Worm (Caenorhabditis elegans) whole organism, L3 larva: ENCODE results near the gene C37C3.18.

Experiments used
- R02D3.7 ChIP-seq: fragments of 150-350 bp; optimal IDR thresholded peaks from 2 replicates; lab custom pipeline; 2014; ENCODE audit warnings: missing biosample characterization, missing genetic modification characterization
- ZK546.5 ChIP-seq: sonication (generic microtip); optimal IDR thresholded peaks from 2 replicates; lab custom pipeline; 2017; ENCODE audit warnings: missing biosample characterization, missing genetic modification characterization
- ama-1 ChIP-seq: fragments of 150-350 bp; optimal IDR thresholded peaks from 2 replicates; lab custom pipeline; 2018
- ceh-16 ChIP-seq: sonication (generic microtip); optimal IDR thresholded peaks from 2 replicates; lab custom pipeline; 2017; ENCODE audit warnings: missing biosample characterization, missing genetic modification characterization
- ceh-28 ChIP-seq: fragments of 150-350 bp; optimal IDR thresholded peaks from 2 replicates; lab custom pipeline; 2014; ENCODE audit warnings: missing biosample characterization, missing genetic modification reagents, missing genetic modification characterization
- ceh-9 ChIP-seq: sonication (generic microtip); optimal IDR thresholded peaks from 2 replicates; lab custom pipeline; 2018; ENCODE audit warnings: missing biosample characterization, missing genetic modification characterization
- daf-12 ChIP-seq: fragments of 150-350 bp; optimal IDR thresholded peaks from 2 replicates; lab custom pipeline; 2014; ENCODE audit warnings: missing biosample characterization, missing genetic modification reagents, missing genetic modification characterization
- egl-27 ChIP-seq: sonication (generic microtip); optimal IDR thresholded peaks from 4 replicates; lab custom pipeline; 2017; ENCODE audit warnings: missing biosample characterization, missing genetic modification reagents, missing genetic modification characterization
- egl-5 ChIP-seq: fragments of 150-350 bp; optimal IDR thresholded peaks from 2 replicates; lab custom pipeline; 2017; ENCODE audit warnings: missing biosample characterization, missing genetic modification reagents, missing genetic modification characterization, inconsistent platforms
- elt-1 ChIP-seq: fragments of 150-350 bp; optimal IDR thresholded peaks from 2 replicates; lab custom pipeline; 2014; ENCODE audit warnings: missing biosample characterization, missing genetic modification characterization
- elt-2 ChIP-seq: sonication (generic microtip); optimal IDR thresholded peaks from 2 replicates; lab custom pipeline; 2016; ENCODE audit warnings: missing genetic modification reagents, mild to moderate bottlenecking, missing genetic modification characterization, missing compliant biosample characterization
- eor-1 ChIP-seq, 2 experiments: fragments of 150-350 bp; optimal IDR thresholded peaks; 2 replicates each; lab custom pipeline; 2014 to 2018; ENCODE audit warnings: missing biosample characterization in 2 of 2, missing genetic modification characterization in 2 of 2
- fkh-2 ChIP-seq: fragments of 150-350 bp; optimal IDR thresholded peaks from 2 replicates; lab custom pipeline; 2014; ENCODE audit warnings: missing biosample characterization, missing genetic modification reagents, missing genetic modification characterization
- hmg-11 ChIP-seq: sonication (generic microtip); optimal IDR thresholded peaks from 2 replicates; lab custom pipeline; 2016; ENCODE audit warnings: missing genetic modification characterization, missing compliant biosample characterization
- jun-1 ChIP-seq: fragments of 150-350 bp; optimal IDR thresholded peaks from 2 replicates; lab custom pipeline; 2014; ENCODE audit warnings: missing biosample characterization, missing genetic modification reagents, missing genetic modification characterization
- lin-15B ChIP-seq: fragments of 150-350 bp; optimal IDR thresholded peaks from 2 replicates; lab custom pipeline; 2014; ENCODE audit warnings: missing biosample characterization, missing genetic modification characterization
- lin-39 ChIP-seq: fragments of 150-350 bp; optimal IDR thresholded peaks from 2 replicates; lab custom pipeline; 2018; ENCODE audit warnings: missing biosample characterization, missing genetic modification reagents, missing genetic modification characterization
- lsy-12 ChIP-seq: sonication (generic microtip); optimal IDR thresholded peaks from 2 replicates; lab custom pipeline; 2016; ENCODE audit warnings: mild to moderate bottlenecking, missing genetic modification characterization, missing compliant biosample characterization
- mdl-1 ChIP-seq: fragments of 150-350 bp; optimal IDR thresholded peaks from 2 replicates; lab custom pipeline; 2014; ENCODE audit warnings: missing biosample characterization, missing genetic modification characterization
- mml-1 ChIP-seq: fragments of 150-350 bp; sonication (generic microtip); optimal IDR thresholded peaks from 3 replicates; lab custom pipeline; 2014; ENCODE audit warnings: missing biosample characterization, missing genetic modification characterization
- nfya-1 ChIP-seq: sonication (generic microtip); optimal IDR thresholded peaks from 2 replicates; lab custom pipeline; 2017; ENCODE audit warnings: missing genetic modification characterization, mild to moderate bottlenecking, missing compliant biosample characterization, antibody characterized with exemption, moderate library complexity; ENCODE audit not compliant: insufficient read depth
- nhr-11 ChIP-seq: fragments of 150-350 bp; optimal IDR thresholded peaks from 2 replicates; lab custom pipeline; 2014; ENCODE audit warnings: missing biosample characterization, missing genetic modification characterization
- nhr-12 ChIP-seq: fragments of 150-350 bp; optimal IDR thresholded peaks from 2 replicates; lab custom pipeline; 2014; ENCODE audit warnings: missing biosample characterization, missing genetic modification characterization
- nhr-23 ChIP-seq: fragments of 150-350 bp; optimal IDR thresholded peaks from 2 replicates; lab custom pipeline; 2014; ENCODE audit warnings: missing biosample characterization, missing genetic modification reagents, missing genetic modification characterization
- nhr-25 ChIP-seq: sonication (generic microtip); optimal IDR thresholded peaks from 2 replicates; lab custom pipeline; 2017; ENCODE audit warnings: missing biosample characterization, missing genetic modification characterization
- nhr-76 ChIP-seq: fragments of 150-350 bp; sonication (generic microtip); optimal IDR thresholded peaks from 5 replicates; lab custom pipeline; 2014; ENCODE audit warnings: missing biosample characterization, missing genetic modification characterization
- nhr-77 ChIP-seq: fragments of 150-350 bp; optimal IDR thresholded peaks from 2 replicates; lab custom pipeline; 2014; ENCODE audit warnings: missing biosample characterization, missing genetic modification characterization
- pha-4 ChIP-seq: fragments of 150-350 bp; optimal IDR thresholded peaks from 2 replicates; lab custom pipeline; 2014; ENCODE audit warnings: missing biosample characterization, missing genetic modification reagents, missing genetic modification characterization
- pqm-1 ChIP-seq: fragments of 150-350 bp; optimal IDR thresholded peaks from 2 replicates; lab custom pipeline; 2017; ENCODE audit warnings: missing biosample characterization, missing genetic modification characterization, inconsistent platforms
- sea-2 ChIP-seq: fragments of 150-350 bp; sonication (generic microtip); optimal IDR thresholded peaks from 4 replicates; lab custom pipeline; 2014; ENCODE audit warnings: missing biosample characterization, missing genetic modification reagents, missing genetic modification characterization
- skn-1 ChIP-seq: fragments of 150-350 bp; optimal IDR thresholded peaks from 2 replicates; lab custom pipeline; 2014; ENCODE audit warnings: missing biosample characterization, missing genetic modification characterization
- snpc-4 ChIP-seq: fragments of 150-350 bp; optimal IDR thresholded peaks from 2 replicates; lab custom pipeline; 2014; ENCODE audit warnings: missing biosample characterization, missing genetic modification characterization
- unc-39 ChIP-seq: sonication (generic microtip); optimal IDR thresholded peaks from 4 replicates; lab custom pipeline; 2017; ENCODE audit warnings: missing biosample characterization, missing genetic modification characterization
- zag-1 ChIP-seq: fragments of 150-350 bp; optimal IDR thresholded peaks from 2 replicates; lab custom pipeline; 2014; ENCODE audit warnings: missing biosample characterization, missing genetic modification characterization

C37C3.18 gene

DNA sequence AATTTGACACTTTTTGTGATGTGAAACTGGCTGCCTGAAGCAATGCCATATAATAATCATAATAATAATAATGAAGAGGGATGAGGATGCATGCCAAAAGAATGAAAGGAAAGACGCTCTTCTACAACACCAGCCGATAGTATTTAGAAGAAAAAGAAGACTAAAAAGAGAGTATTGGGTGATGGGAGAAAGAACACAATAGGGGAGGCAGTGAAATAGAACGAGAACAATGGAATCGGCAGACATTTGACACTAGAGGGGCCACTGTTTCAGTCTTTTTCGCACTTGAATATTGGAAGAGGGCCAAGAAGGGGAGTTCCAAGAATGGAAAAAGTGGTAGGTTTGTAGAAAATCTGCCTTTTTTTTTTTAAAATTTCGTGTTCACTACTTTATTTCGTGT, 7.6 kb upstream of the C37C3.18 start, which contains the start of gene memo-1:
memo-1 (minus strand) TSS at position 2 of the 400 bp plus-strand sequence.
- TF ChIP-seq R02D3.7 (tag; lab: Kevin White, UChicago) = no peak
- TF ChIP-seq egl-27 = no peak
- no peak for TF ChIP-seq lin-15B
- no peak for TF ChIP-seq nhr-12 (tag; lab: Kevin White, UChicago)
- no peak for TF ChIP-seq ZK546.5
- TF ChIP-seq mml-1 (tag; lab: Kevin White, UChicago) = no peak
- TF ChIP-seq, all 47 proteins: peak for 0

DNA sequence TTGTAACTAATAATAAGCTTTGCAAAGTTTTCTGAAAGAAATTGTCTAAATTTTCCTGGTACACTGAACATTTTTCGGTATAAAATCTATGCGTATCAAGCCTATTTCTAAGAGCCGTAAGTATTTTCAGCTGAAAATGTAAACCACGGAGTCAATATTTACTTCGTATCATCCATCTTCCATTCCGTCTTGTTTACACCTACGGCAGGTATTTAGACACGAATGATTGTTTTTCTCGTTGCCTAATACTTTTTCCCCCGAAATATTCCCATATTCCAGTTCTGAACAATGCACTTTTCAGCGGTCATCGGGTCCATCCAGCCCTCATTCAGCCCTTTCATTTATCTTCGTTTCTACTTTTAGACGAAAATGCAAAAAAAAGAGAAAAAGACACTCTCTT, 7.1 kb upstream of the C37C3.18 start:
- TF ChIP-seq fkh-2 (no peak), pha-4 (tag; lab: Kevin White, UChicago) (peak; percentile 88), lin-39 (tag; lab: Kevin White, UChicago) (peak; percentile 32), nhr-12 (tag; lab: Kevin White, UChicago) (no peak), mdl-1 (tag; lab: Kevin White, UChicago) (no peak), mml-1 (tag; lab: Kevin White, UChicago) (no peak)

DNA sequence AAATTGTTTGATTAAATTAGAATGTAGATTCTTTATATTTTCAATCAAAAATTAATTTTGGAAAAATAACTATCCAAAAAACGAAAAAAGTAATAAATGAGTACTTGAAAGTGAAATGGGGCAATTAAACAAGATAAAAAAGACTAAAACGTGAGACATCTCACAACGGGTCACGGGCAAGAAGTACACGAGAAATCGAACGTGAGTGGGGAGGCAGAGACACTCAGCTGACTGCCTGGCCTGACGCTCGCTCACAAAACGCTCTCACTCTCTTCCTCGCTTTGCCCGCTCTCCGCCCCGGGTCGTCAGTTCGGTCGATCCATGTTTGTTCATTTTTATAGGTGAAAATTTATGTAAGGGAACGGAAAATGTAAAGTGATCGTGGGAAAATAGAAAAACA, 6.5 kb upstream of the C37C3.18 start:
- TF ChIP-seq elt-2 (peak; percentile 31), elt-1 (no peak), pha-4 (tag; lab: Kevin White, UChicago) (peak; percentile 45), nhr-23 (tag; lab: Kevin White, UChicago) (peak; percentile 15), jun-1 (no peak), R02D3.7 (tag; lab: Kevin White, UChicago) (no peak), ceh-16 (tag; lab: Kevin White, UChicago) (no peak), pqm-1 (tag; lab: Kevin White, UChicago) (no peak), ama-1 (lab: Kevin White, UChicago) (peak; percentile 8), hmg-11 (tag; lab: Kevin White, UChicago) (peak; percentile 38), mdl-1 (tag; lab: Kevin White, UChicago) (no peak), unc-39 (no peak)

DNA sequence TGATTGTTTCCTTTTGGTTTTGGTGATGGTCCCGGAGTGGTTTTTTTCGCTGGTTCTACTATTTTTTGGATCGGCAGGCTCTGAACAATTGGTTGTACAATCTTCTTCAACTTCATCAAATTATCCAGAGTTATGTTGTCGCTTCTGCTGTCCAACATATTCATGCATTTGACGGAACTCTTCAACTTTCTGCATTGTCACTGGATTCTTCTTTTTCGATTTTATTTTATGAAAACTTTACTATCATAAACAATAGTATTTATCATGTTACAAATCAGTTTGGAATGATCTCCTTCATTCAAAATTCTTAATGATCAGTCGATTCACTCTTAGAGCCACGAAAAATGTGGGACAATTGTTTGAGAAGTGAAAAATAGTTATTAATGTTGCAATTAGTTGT, 2.7 kb upstream of the C37C3.18 start:
- no peak for TF ChIP-seq skn-1
- TF ChIP-seq elt-1 = no peak
- TF ChIP-seq nhr-11 = no peak

DNA sequence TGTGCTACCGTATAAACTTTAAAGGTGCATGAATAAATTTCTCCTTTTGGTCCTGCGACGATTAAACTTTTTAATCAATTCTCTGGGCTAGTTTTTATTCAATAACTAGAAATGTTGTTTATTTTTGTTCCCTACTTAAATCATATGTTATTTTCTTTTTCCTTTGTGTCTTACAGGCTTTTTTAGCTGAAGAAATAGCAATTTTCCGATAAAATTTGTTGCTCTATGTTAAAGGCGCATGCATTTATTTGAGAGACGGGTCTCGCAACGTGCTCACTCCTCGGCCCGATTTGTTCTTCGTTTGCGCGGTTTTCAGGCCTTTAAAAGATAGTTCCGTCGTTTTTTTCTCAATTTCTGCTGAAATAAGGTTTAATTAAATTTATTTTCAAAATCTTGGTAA, 893 bp upstream of the C37C3.18 start:
- TF ChIP-seq ceh-9 (tag; lab: Kevin White, UChicago) = no peak
- peak; percentile 19 for TF ChIP-seq hmg-11 (tag; lab: Kevin White, UChicago)
- peak; percentile 29 for TF ChIP-seq pha-4 (tag; lab: Kevin White, UChicago)
- TF ChIP-seq eor-1 (tag; optimal IDR thresholded peaks at IDR 0.05; lab: Kevin White, UChicago) = no peak
- peak; percentile 19 for TF ChIP-seq snpc-4 (tag; lab: Kevin White, UChicago)
- no peak for TF ChIP-seq nhr-11
- TF ChIP-seq nhr-76 (tag; lab: Kevin White, UChicago) = no peak
- TF ChIP-seq lin-39 (tag; lab: Kevin White, UChicago) = no peak
- no peak for TF ChIP-seq zag-1 (tag; lab: Kevin White, UChicago)
- no peak for TF ChIP-seq ceh-28 (tag; lab: Kevin White, UChicago)
- TF ChIP-seq pqm-1 (tag; lab: Kevin White, UChicago) = no peak
- TF ChIP-seq egl-5 = no peak
- TF ChIP-seq fkh-2 = no peak
- peak; percentile 14 for TF ChIP-seq lin-15B
- no peak for TF ChIP-seq nhr-23 (tag; lab: Kevin White, UChicago)
- no peak for TF ChIP-seq sea-2 (GFP tag; lab: Kevin White, UChicago)
- TF ChIP-seq elt-1 = no peak
- TF ChIP-seq elt-2 = no peak
- no peak for TF ChIP-seq nhr-77 (tag; lab: Kevin White, UChicago)
- peak; percentile 26 for TF ChIP-seq nfya-1 (tag; lab: Kevin White, UChicago)
- no peak for TF ChIP-seq daf-12 (tag; lab: Kevin White, UChicago)
- TF ChIP-seq mdl-1 (tag; lab: Kevin White, UChicago) = no peak
- no peak for TF ChIP-seq ama-1 (lab: Kevin White, UChicago)
- TF ChIP-seq lsy-12 (tag; lab: Kevin White, UChicago) = no peak
- TF ChIP-seq nhr-25 = no peak
- no peak for TF ChIP-seq ZK546.5
- TF ChIP-seq mml-1 (tag; lab: Kevin White, UChicago) = no peak
